Worm (Caenorhabditis elegans) whole organism, L3 larva: ENCODE data around the gene mccc-2.

Source experiments
- ZK546.5 ChIP-seq: sonication (generic microtip); optimal IDR thresholded peaks from 2 replicates; lab custom pipeline; 2017; ENCODE audit warnings: missing biosample characterization, missing genetic modification characterization
- aly-2 ChIP-seq: fragments of 150-350 bp; optimal IDR thresholded peaks from 2 replicates; lab custom pipeline; 2014; ENCODE audit warnings: missing biosample characterization, missing genetic modification characterization
- egl-27 ChIP-seq: sonication (generic microtip); optimal IDR thresholded peaks from 4 replicates; lab custom pipeline; 2017; ENCODE audit warnings: missing biosample characterization, missing genetic modification reagents, missing genetic modification characterization
- elt-2 ChIP-seq: sonication (generic microtip); optimal IDR thresholded peaks from 2 replicates; lab custom pipeline; 2016; ENCODE audit warnings: missing genetic modification reagents, mild to moderate bottlenecking, missing genetic modification characterization, missing compliant biosample characterization
- elt-3 ChIP-seq, 3 experiments: fragments of 150-350 bp in 1 of 3; sonication (generic microtip) in 2 of 3; optimal IDR thresholded peaks; 2 replicates in 2 of 3; 4 replicates in 1 of 3; lab custom pipeline; 2014 to 2017; ENCODE audit warnings: missing biosample characterization in 3 of 3, missing genetic modification characterization in 3 of 3
- jun-1 ChIP-seq: fragments of 150-350 bp; optimal IDR thresholded peaks from 2 replicates; lab custom pipeline; 2014; ENCODE audit warnings: missing biosample characterization, missing genetic modification reagents, missing genetic modification characterization
- nhr-237 ChIP-seq: fragments of 150-350 bp; optimal IDR thresholded peaks from 2 replicates; lab custom pipeline; 2014; ENCODE audit warnings: missing biosample characterization, missing genetic modification characterization
- nhr-77 ChIP-seq: fragments of 150-350 bp; optimal IDR thresholded peaks from 2 replicates; lab custom pipeline; 2014; ENCODE audit warnings: missing biosample characterization, missing genetic modification characterization
- pha-4 ChIP-seq: fragments of 150-350 bp; optimal IDR thresholded peaks from 2 replicates; lab custom pipeline; 2014; ENCODE audit warnings: missing biosample characterization, missing genetic modification reagents, missing genetic modification characterization
- pqm-1 ChIP-seq: fragments of 150-350 bp; optimal IDR thresholded peaks from 2 replicates; lab custom pipeline; 2017; ENCODE audit warnings: missing biosample characterization, missing genetic modification characterization, inconsistent platforms
- tbx-2 ChIP-seq: sonication (generic microtip); optimal IDR thresholded peaks from 2 replicates; lab custom pipeline; 2016; ENCODE audit warnings: mild to moderate bottlenecking, missing genetic modification characterization, missing compliant biosample characterization
- unc-62 ChIP-seq: fragments of 150-350 bp; sonication (generic microtip); optimal IDR thresholded peaks from 4 replicates; lab custom pipeline; 2014; ENCODE audit warnings: missing biosample characterization, missing genetic modification reagents, missing genetic modification characterization
- ztf-4 ChIP-seq: fragments of 150-350 bp; optimal IDR thresholded peaks from 2 replicates; lab custom pipeline; 2014; ENCODE audit warnings: missing biosample characterization, missing genetic modification characterization

- no peak for TF ChIP-seq elt-3 (tag; optimal IDR thresholded peaks at IDR 0.05; lab: Kevin White, UChicago)
- TF ChIP-seq unc-62 = no peak
- no peak for TF ChIP-seq egl-27
- TF ChIP-seq elt-2 (tag; lab: Kevin White, UChicago) = no peak
- TF ChIP-seq nhr-77 = no peak
- no peak for TF ChIP-seq nhr-237 (tag; lab: Kevin White, UChicago)
- no peak for TF ChIP-seq ztf-4 (tag; lab: Kevin White, UChicago)
- TF ChIP-seq ZK546.5 (tag; lab: Kevin White, UChicago) = no peak
- TF ChIP-seq jun-1 (tag; lab: Kevin White, UChicago) = no peak
- no peak for TF ChIP-seq tbx-2
- TF ChIP-seq pha-4 = no peak
- no peak for TF ChIP-seq pqm-1 (tag; lab: Kevin White, UChicago)
- no peak for TF ChIP-seq aly-2 (tag; lab: Kevin White, UChicago)
Measured at ce11 chrIII:9109172-9109571, 20.0 kb upstream of the mccc-2 start, which contains the start of gene cya-1.
